Fruit fly (Drosophila melanogaster): ENCODE results near the gene Septin4.
A peak's percentile ranks its signal among the peaks of the same experiment; 100 is the strongest.

Septin4 gene

DNA sequence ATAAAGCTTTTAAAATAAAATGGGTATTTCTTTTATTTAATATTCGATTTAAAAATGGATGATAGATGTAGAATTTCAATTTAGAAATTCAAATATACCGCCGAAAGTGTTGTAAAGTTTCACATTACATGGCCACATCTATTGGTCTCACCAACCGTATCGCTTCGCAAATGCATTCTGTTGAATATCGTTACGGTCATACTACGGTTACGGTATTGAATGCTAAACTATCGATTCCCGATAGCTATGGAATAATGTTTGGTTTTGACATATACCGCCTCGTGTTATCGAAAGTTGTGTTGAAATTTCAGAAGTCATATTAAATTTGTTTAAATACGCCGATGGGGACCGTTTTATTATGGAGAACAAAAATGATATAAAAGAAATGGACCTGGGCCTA, 43.9 kb downstream of the Septin4 start, which contains the start of the genes CG32573 and CG42512 (continued):
- TF ChIP-seq unc-4 (GFP tag; IDR thresholded peaks at IDR 0.05; ENCODE audit: partially characterized antibody) (peak; percentile 71), CG3281 (GFP tag; optimal IDR thresholded peaks at IDR 0.05) (no peak), E2f2 (GFP tag; IDR thresholded peaks at IDR 0.05) (peak; percentile 96), grau (tag; optimal IDR thresholded peaks at IDR 0.05) (no peak), CG12391 (tag; optimal IDR thresholded peaks at IDR 0.05) (peak; percentile 23), hth (optimal IDR thresholded peaks at IDR 0.05) (no peak), Kr (GFP tag; optimal IDR thresholded peaks at IDR 0.05) (no peak), CG15269 (tag; optimal IDR thresholded peaks at IDR 0.05) (no peak), psq (GFP tag; optimal IDR thresholded peaks at IDR 0.05) (no peak), CG13424 (tag; optimal IDR thresholded peaks at IDR 0.05) (no peak), NFAT (GFP tag; IDR thresholded peaks at IDR 0.05) (no peak), Dip3 (GFP tag; optimal IDR thresholded peaks at IDR 0.05) (no peak), nmo (GFP tag; optimal IDR thresholded peaks at IDR 0.05) (peak; percentile 23), Hr39 (optimal IDR thresholded peaks at IDR 0.05) (no peak), Six4 (GFP tag; optimal IDR thresholded peaks at IDR 0.05) (no peak), fd102C (GFP tag; optimal IDR thresholded peaks at IDR 0.05) (no peak), MBD-R2 (GFP tag; IDR thresholded peaks at IDR 0.05) (peak; percentile 40), CG15514 (GFP tag; optimal IDR thresholded peaks at IDR 0.05) (peak; percentile 61), CG1603 (tag; optimal IDR thresholded peaks at IDR 0.05) (peak; percentile 79), CG6854 (GFP tag; optimal IDR thresholded peaks at IDR 0.05) (no peak), fd3F (GFP tag; optimal IDR thresholded peaks at IDR 0.05) (no peak), zf30C (GFP tag; optimal IDR thresholded peaks at IDR 0.05) (no peak), CG9437 (GFP tag; optimal IDR thresholded peaks at IDR 0.05) (peak; percentile 77), vnd (GFP tag; IDR thresholded peaks at IDR 0.05; ENCODE audit: partially characterized antibody) (0 out of 3 replicates have a peak, but pooled peaks have one; percentile 52), ci (GFP tag; IDR thresholded peaks at IDR 0.05) (no peak), CG30020 (tag; optimal IDR thresholded peaks at IDR 0.05) (peak; percentile 19), pita (GFP tag; optimal IDR thresholded peaks at IDR 0.05) (peak; percentile 24), Pdp1 (GFP tag; optimal IDR thresholded peaks at IDR 0.05) (peak in 1 of 2 experiments; percentile 34), hb (GFP tag; IDR thresholded peaks at IDR 0.05; ENCODE audit: partially characterized antibody) (peak; percentile 49; the same call in 1 of the 3 replicates), ind (GFP tag; optimal IDR thresholded peaks at IDR 0.05) (no peak), CG3995 (GFP tag; optimal IDR thresholded peaks at IDR 0.05) (peak; percentile 26), CG1647 (GFP tag; optimal IDR thresholded peaks at IDR 0.05) (peak; percentile 11), inv (GFP tag; IDR thresholded peaks at IDR 0.05; ENCODE audit: partially characterized antibody) (peak; percentile 44; the same call in 1 of the 2 replicates), pho (GFP tag; optimal IDR thresholded peaks at IDR 0.05) (no peak), CG3407 (GFP tag; optimal IDR thresholded peaks at IDR 0.05) (no peak), insv (GFP tag; optimal IDR thresholded peaks at IDR 0.05) (peak in 1 of 2 experiments; percentile 71), CG10543 (GFP tag; optimal IDR thresholded peaks at IDR 0.05) (no peak), CG7963 (GFP tag; IDR thresholded peaks at IDR 0.05; ENCODE audit: partially characterized antibody) (peak; percentile 69), bcd (GFP tag; optimal IDR thresholded peaks at IDR 0.05) (no peak), gfzf (GFP tag; optimal IDR thresholded peaks at IDR 0.05) (peak; percentile 84), Sry-δ (GFP tag; optimal IDR thresholded peaks at IDR 0.05) (peak; percentile 72), C15 (GFP tag; IDR thresholded peaks at IDR 0.05) (no peak), Lhr (GFP tag; optimal IDR thresholded peaks at IDR 0.05) (peak; percentile 39), Dref (GFP tag; IDR thresholded peaks at IDR 0.05) (peak; percentile 77), mam (GFP tag; optimal IDR thresholded peaks at IDR 0.05) (peak; percentile 13), CG14860 (GFP tag; IDR thresholded peaks at IDR 0.05; ENCODE audit: partially characterized antibody) (peak; percentile 38; the same call in 1 of the 3 replicates), sd (tag; optimal IDR thresholded peaks at IDR 0.05) (peak; percentile 17), so (GFP tag; IDR thresholded peaks at IDR 0.05) (no peak), CG17361 (GFP tag; IDR thresholded peaks at IDR 0.05) (no peak), mirr (GFP tag; optimal IDR thresholded peaks at IDR 0.05) (peak; percentile 7)

All from whole organism, embryonic.